Fruit fly (Drosophila melanogaster) whole organism: ENCODE data around the gene CG45045.

Experiments used
- CG8478 ChIP-seq: fragments of >200 bp; optimal IDR thresholded peaks from 2 replicates; lab custom pipeline; 2018; ENCODE audit warnings: inconsistent platforms
- Dll ChIP-seq: fragments of >200 bp; optimal IDR thresholded peaks from 2 replicates; lab custom pipeline; 2017
- EcR ChIP-seq, 2 experiments: fragments of >200 bp; optimal IDR thresholded peaks; 2 replicates each; lab custom pipeline; 2017; ENCODE audit warnings: missing biosample characterization in 2 of 2, missing genetic modification characterization in 2 of 2, missing genetic modification reagents in 2 of 2
- pan ChIP-seq: fragments of >200 bp; optimal IDR thresholded peaks from 2 replicates; lab custom pipeline; 2017
- psq ChIP-seq: fragments of >200 bp; optimal IDR thresholded peaks from 2 replicates; lab custom pipeline; 2017
- usp ChIP-seq: fragments of >200 bp; optimal IDR thresholded peaks from 2 replicates; lab custom pipeline; 2017; ENCODE audit warnings: missing biosample characterization, missing genetic modification characterization, mixed read lengths

CG45045 gene

DNA sequence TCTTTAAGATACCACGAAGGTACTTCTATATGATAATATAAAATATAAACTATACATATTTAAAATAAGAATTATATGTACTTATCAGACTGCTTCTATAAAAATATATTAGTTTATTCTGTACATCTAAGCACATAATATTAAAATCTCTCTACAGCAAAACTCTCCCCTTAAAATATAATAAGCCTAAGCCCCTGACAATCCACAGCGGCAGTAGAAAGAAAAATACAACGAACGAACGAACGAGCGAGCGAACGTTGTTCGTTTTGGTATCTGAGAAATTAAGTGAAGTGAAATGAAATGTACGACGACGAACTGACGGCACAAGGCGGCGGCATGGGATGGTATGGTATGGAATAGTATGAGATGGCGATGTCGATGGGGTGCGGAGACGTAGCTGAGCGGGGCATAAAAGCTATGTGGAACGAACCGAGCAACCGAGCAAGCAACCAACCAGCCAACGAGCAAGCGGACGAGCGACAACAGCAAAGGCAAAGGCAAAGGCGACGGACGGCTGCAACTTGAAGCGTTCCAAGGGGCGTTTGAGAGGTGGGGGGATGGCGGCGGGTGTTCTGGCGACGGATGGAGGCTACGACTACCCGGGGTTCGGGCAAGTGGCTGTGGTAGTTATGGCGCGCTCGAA, 33.2 kb downstream of the CG45045 start:
- no peak for TF ChIP-seq psq
- TF ChIP-seq pan (lab: Kevin White, UChicago): no peak

DNA sequence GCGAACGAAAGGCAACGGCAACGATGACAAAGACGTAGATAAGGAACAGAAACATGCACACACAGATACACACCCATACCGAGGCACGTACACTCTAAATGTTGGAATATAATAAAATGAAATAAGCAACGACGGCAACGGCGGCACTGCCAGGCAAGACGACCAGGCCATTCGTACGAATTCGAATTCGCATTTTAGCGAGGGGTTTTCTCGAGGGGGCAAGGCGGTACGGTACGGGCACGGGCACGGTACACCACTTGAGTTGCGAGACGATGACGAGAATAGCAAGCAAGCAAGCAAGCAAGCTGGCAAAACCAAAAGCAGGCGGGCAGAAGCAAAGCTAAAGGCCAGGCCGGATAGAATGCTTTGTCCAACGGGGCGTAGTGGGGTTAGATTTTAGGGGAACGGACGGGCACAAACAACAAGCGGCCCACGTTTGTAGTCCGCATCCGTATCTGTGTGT, 33.8 kb downstream of the CG45045 start:
- no peak for TF ChIP-seq psq
- TF ChIP-seq Dll (lab: Kevin White, UChicago): no peak
- no peak for TF ChIP-seq EcR (GFP tag; optimal IDR thresholded peaks at IDR 0.05; lab: Kevin White, UChicago)
- TF ChIP-seq CG8478 (lab: Kevin White, UChicago): no peak
- TF ChIP-seq usp (GFP tag; lab: Kevin White, UChicago): no peak
- no peak for TF ChIP-seq pan (lab: Kevin White, UChicago)

DNA sequence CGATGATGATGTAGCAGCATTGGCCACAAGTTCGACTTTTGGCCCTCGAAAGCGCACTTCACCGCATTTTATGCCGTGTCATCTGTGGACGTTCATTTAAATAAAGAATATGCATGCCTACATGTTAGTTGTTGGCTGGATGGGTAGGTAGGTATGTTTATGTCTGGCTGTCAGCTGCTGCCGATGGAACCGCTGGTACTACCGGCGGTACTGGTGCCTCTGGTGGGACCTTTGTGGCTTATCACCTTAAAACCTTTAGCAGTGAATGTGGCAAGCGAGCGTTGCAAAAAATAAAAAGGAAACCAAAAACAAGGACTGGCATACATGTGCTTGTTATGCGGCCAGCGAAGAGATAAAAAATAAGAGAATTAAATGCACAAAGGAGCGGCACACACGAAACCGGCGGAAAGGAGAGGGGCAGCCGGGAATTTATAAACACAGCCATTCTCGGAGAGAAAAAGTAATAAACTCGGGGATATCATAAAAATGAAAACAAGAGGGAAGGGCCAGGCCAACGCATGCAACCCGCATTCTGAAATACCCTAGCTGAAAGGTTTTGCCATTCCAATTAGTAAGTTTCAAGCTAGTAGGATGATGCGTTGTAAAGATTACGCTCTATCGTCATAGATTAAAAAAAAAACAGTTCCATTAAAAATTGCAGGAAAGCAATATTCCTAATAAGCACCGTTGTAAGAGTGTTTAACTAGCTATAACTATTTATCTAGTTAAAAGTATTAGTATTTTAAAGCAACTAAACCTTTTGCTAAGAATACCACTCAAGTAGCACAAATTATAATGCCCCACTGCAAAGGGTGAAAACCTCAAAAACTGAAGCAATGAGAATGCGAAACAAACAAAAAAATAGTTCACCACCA, 34.8 kb downstream of the CG45045 start:
- no peak for TF ChIP-seq EcR (GFP tag; optimal IDR thresholded peaks at IDR 0.05; lab: Kevin White, UChicago)
- no peak for TF ChIP-seq pan (lab: Kevin White, UChicago)
- no peak for TF ChIP-seq CG8478 (lab: Kevin White, UChicago)
- TF ChIP-seq Dll (lab: Kevin White, UChicago): no peak
- no peak for TF ChIP-seq usp (GFP tag; lab: Kevin White, UChicago)
- no peak for TF ChIP-seq psq

DNA sequence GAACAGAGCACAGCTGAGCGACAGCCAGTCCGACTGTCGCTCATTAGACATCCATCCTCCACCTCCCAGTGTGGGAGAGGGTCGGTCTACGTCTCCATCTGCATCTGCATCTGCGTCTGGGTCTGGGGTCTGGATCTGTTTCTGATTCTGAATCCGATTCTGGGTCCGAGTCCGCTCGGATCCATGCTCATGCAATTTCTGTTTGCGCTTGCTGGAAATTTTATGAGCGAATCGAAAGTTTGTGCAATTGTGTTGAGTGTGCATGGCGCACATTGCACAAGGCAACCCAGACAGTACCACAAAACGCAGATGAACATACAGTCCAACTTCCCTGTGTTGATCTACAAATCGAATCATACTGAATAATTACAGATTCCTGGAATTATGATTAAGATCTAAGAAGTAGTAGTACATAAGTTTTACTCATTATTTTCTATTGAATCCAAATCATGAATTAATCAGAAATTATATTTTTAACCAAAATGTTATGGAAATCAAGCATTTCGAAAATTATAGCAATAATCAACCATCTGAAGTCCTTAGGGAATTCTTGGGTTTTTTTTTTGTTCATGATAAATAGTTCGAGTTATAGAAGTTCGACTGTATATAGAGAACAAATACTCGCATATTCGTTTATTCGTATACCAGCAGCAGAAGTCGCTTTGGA, 35.8 kb downstream of the CG45045 start:
- TF ChIP-seq CG8478 (lab: Kevin White, UChicago) (no peak), pan (lab: Kevin White, UChicago) (no peak), EcR (GFP tag; optimal IDR thresholded peaks at IDR 0.05; lab: Kevin White, UChicago) (no peak), Dll (lab: Kevin White, UChicago) (no peak), psq (no peak), usp (GFP tag; lab: Kevin White, UChicago) (no peak)

DNA sequence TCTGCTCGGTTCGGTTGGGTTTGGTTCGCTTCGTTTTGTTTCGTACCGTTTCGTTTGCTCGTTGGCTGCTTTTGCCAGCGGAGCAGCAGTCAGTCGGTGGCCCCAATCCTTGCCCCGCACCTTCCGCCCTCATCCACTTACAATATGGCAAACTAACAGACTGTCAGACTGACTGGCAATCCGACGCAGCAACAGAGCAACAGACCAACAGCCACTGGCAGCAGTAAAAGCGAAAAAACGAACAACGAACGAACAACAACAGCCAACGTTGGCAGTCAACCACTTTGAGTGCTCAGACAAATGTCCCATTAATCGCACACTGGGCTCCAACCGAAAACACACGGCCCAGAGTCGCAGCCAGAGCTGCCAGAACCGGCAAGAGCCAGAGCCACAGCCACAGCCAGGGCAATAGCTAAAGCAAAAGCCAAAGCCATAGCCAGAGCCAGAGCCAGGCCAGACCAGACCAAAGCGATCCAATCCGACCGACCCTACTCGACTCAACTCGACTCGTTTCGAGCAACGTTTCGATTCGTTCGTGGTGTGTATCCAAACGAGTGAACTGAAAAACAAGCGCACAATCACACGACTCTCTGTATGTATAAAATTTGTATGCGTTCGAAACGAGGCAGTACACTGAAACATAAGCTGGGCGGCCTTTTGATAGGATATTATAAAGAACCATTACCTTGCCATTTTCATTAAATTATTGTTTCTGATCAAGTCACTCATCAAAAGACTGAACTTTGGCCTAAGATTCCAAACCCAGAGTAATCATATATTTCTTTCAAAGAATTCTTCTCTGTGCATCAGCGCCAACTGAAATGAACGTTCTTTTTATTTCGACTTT, 36.5 kb downstream of the CG45045 start:
- no peak for TF ChIP-seq EcR (GFP tag; optimal IDR thresholded peaks at IDR 0.05; lab: Kevin White, UChicago)
- no peak for TF ChIP-seq pan (lab: Kevin White, UChicago)
- TF ChIP-seq Dll (lab: Kevin White, UChicago): peak; percentile 5
- TF ChIP-seq CG8478 (lab: Kevin White, UChicago): no peak
- no peak for TF ChIP-seq psq
- TF ChIP-seq usp (GFP tag; lab: Kevin White, UChicago): no peak

DNA sequence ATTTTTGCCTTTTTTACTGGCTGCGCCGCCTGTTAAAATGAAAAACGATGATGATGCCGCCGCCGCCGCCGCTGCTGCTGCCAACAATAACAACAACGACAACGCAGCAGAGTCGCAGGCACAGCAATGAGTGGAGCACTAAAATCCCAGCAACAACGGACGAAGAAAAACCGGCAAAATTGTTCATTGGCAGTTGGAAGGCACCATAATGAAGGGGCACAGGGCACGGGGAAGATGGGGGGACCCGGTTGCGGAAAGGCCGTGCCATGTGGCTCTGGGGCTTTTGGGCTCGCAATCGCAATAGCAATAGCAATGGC, 37.1 kb downstream of the CG45045 start:
- no peak for TF ChIP-seq CG8478 (lab: Kevin White, UChicago)
- peak; percentile 52 for TF ChIP-seq Dll (lab: Kevin White, UChicago)

DNA sequence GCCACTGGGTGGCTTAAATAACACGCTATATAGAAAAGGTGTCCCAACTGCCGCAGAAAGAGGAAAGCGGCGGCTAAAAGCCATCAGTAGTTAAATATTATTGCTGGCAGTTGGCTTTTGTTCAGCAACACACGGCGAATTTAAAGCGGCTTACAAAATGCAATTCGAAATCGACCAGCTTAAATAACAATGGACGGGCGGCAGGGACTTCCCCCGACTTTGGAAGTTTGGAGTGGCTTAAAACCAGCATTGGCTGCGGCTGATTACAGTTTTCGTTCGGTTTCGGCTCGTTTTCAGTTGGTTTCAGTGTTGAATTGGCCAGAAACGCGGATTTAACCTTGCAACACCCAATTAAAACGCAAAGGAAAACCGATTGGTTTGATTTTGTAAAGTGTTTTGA, 37.8 kb downstream of the CG45045 start:
- no peak for TF ChIP-seq usp (GFP tag; lab: Kevin White, UChicago)
- no peak for TF ChIP-seq Dll (lab: Kevin White, UChicago)
- TF ChIP-seq EcR (GFP tag; optimal IDR thresholded peaks at IDR 0.05; lab: Kevin White, UChicago): no peak
- no peak for TF ChIP-seq psq
- TF ChIP-seq CG8478 (lab: Kevin White, UChicago): no peak
- TF ChIP-seq pan (lab: Kevin White, UChicago): no peak

DNA sequence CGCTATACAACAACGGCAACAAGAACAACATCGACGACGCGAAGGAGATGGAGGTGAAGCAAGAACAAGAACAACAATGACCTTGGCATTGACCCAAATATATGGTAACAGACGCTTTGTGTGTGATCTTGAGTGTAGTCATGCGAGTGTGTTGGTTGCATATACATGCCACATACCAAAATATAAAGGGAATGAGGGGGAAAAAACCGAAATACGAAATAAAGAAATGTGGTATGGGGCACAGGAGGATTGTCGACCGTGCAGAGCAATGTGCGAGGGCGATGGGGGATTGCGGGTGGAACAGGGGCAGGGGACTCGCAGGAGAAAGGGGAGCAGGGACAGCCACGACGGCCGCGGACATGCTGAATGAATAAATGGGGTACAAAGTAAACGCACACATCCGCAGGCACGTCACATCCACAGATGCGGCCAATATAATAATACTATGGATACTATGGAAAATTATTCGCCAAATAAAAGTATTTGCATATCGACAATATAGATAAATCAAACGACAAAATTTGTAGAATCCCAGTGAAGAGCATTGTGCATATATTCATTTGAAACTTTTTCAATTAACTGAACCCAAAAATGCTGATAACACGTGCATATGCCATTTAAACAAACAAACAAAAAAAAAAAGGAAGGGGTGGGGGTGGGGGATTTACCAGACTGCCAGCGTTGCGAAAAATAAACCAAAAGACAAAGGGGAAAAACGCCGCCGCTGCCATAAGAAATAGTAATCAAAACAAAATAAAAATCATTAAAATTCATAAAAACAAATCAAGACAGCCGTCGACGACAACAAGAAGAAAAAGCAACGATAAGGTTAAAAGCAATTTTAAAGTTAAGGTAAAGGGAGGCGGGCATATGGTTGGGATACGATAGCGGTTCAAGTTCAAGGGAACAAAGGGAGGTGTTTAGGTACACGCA, 38.8 kb downstream of the CG45045 start:
- no peak for TF ChIP-seq psq
- no peak for TF ChIP-seq Dll (lab: Kevin White, UChicago)
- TF ChIP-seq EcR (GFP tag; optimal IDR thresholded peaks at IDR 0.05; lab: Kevin White, UChicago): no peak
- TF ChIP-seq usp (GFP tag; lab: Kevin White, UChicago): no peak
- no peak for TF ChIP-seq pan (lab: Kevin White, UChicago)
- TF ChIP-seq CG8478 (lab: Kevin White, UChicago): no peak

DNA sequence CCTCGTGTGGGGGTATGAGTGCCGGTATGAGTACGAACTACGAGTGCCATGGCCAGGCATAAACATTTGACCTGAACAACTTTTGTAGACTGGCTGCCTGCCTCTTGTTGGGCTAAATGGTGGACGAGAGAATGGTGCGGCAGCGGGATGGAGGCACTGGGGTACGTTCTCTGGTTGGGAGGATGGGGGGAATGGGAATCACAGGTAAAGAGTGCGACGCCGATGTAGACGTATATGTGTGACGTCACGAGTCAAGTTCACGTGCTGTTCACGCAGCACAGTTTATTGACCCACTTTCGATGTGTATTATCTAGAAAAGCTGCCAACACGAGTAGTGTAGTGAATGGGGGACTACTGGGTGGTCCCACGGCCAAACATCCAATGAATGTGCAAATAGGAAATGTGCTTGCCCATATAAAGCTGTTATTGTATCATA, 39.6 kb downstream of the CG45045 start:
- TF ChIP-seq pan (lab: Kevin White, UChicago) (no peak), usp (GFP tag; lab: Kevin White, UChicago) (no peak), EcR (GFP tag; optimal IDR thresholded peaks at IDR 0.05; lab: Kevin White, UChicago) (no peak), CG8478 (lab: Kevin White, UChicago) (no peak), Dll (lab: Kevin White, UChicago) (no peak), psq (no peak)

DNA sequence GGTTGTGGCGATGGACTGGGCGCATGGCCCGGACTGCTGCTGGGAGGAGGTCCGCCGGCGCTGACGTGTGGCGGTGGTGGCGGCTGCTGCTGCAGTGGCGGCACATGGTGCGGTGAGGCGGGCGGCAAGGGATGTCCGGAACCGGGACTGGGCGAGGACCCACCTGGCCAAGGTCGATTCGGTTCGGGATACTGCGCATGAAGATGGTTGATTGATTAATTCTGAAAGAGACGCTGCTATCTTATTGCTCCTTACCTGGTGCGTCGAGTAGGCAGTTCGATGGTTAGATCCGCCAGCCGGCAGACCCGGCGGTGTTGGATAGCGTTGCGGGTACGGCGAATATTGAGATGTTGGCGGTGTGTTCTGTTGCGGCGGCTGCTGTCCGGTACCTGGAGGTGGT, 40.4 kb downstream of the CG45045 start:
- TF ChIP-seq pan (lab: Kevin White, UChicago) (no peak), CG8478 (lab: Kevin White, UChicago) (no peak), psq (no peak), EcR (GFP tag; optimal IDR thresholded peaks at IDR 0.05; lab: Kevin White, UChicago) (no peak), usp (GFP tag; lab: Kevin White, UChicago) (no peak), Dll (lab: Kevin White, UChicago) (no peak)
